Worm (Caenorhabditis elegans) whole organism, L4/young adult: ENCODE data around the gene Y57A10C.1.

Experiments
- W03F9.2 ChIP-seq: fragments of 150-350 bp; optimal IDR thresholded peaks from 2 replicates; lab custom pipeline; 2014; ENCODE audit warnings: missing biosample characterization, missing genetic modification characterization
- dao-5 ChIP-seq: sonication (generic microtip); optimal IDR thresholded peaks from 2 replicates; lab custom pipeline; 2016; ENCODE audit warnings: missing genotype, missing genetic modification characterization, moderate library complexity, missing compliant biosample characterization
- him-1 ChIP-seq: sonication (generic microtip); optimal IDR thresholded peaks from 2 replicates; lab custom pipeline; 2016; ENCODE audit warnings: missing genotype, missing genetic modification reagents, missing genetic modification characterization, missing compliant biosample characterization

The Y57A10C.1 gene

ce11 chrII:12394138-12394537 is 18.2 kb downstream of the Y57A10C.1 start:
- TF ChIP-seq W03F9.2 (tag; lab: Kevin White, UChicago), result no peak
- TF ChIP-seq dao-5 (tag; lab: Kevin White, UChicago), result no peak
- TF ChIP-seq him-1 (tag; lab: Kevin White, UChicago), result no peak

ce11 chrII:12393690-12394089 is 18.6 kb downstream of the Y57A10C.1 start, which contains the start of gene Y57A10B.7:
TSS of gene Y57A10B.7 (minus strand) at chrII:12393790.
- TF ChIP-seq dao-5 (tag; lab: Kevin White, UChicago) (no peak), him-1 (tag; lab: Kevin White, UChicago) (no peak)

- TF ChIP-seq him-1 (tag; lab: Kevin White, UChicago), result no peak
- no peak for TF ChIP-seq W03F9.2 (tag; lab: Kevin White, UChicago)
- TF ChIP-seq dao-5 (tag; lab: Kevin White, UChicago), result no peak
These were observed 22.5 kb downstream of the Y57A10C.1 start, which contains the start of gene Y57A10B.6 for ce11 chrII:12389783-12390182. TSS of gene Y57A10B.6 (plus strand) at chrII:12390083.

- TF ChIP-seq dao-5 (tag; lab: Kevin White, UChicago), result no peak
- no peak for TF ChIP-seq W03F9.2 (tag; lab: Kevin White, UChicago)
- no peak for TF ChIP-seq him-1 (tag; lab: Kevin White, UChicago)
These were observed 24.3 kb downstream of the Y57A10C.1 start, which contains the start of gene sre-41 for ce11 chrII:12387980-12388379. TSS of gene sre-41 (plus strand) at chrII:12388280.

ce11 chrII:12387487-12387886 is 24.8 kb downstream of the Y57A10C.1 start:
- TF ChIP-seq dao-5 (tag; lab: Kevin White, UChicago) (no peak), him-1 (tag; lab: Kevin White, UChicago) (no peak), W03F9.2 (tag; lab: Kevin White, UChicago) (no peak)

- TF ChIP-seq W03F9.2 (tag; lab: Kevin White, UChicago) (no peak), him-1 (tag; lab: Kevin White, UChicago) (no peak), dao-5 (tag; lab: Kevin White, UChicago) (no peak)
These were observed 25.5 kb downstream of the Y57A10C.1 start, which contains the start of gene sre-42 for ce11 chrII:12386781-12387180. TSS of gene sre-42 (minus strand) at chrII:12386881.

- no peak for TF ChIP-seq him-1 (tag; lab: Kevin White, UChicago)
- TF ChIP-seq dao-5 (tag; lab: Kevin White, UChicago), result no peak
These were observed 26.5 kb downstream of the Y57A10C.1 start for ce11 chrII:12385815-12386214.

ce11 chrII:12382625-12383562 is 29.4 kb downstream of the Y57A10C.1 start, which contains the start of gene btb-14:
TSS of gene btb-14 (plus strand) at chrII:12383463.
- TF ChIP-seq dao-5 (tag; lab: Kevin White, UChicago) (no peak), W03F9.2 (tag; lab: Kevin White, UChicago) (no peak), him-1 (tag; lab: Kevin White, UChicago) (peak; percentile 11)

- TF ChIP-seq W03F9.2 (tag; lab: Kevin White, UChicago), result no peak
- TF ChIP-seq him-1 (tag; lab: Kevin White, UChicago), result no peak
- no peak for TF ChIP-seq dao-5 (tag; lab: Kevin White, UChicago)
These were observed 31.4 kb downstream of the Y57A10C.1 start for ce11 chrII:12380888-12381287.

- TF ChIP-seq dao-5 (tag; lab: Kevin White, UChicago), result no peak
- TF ChIP-seq W03F9.2 (tag; lab: Kevin White, UChicago), result no peak
- no peak for TF ChIP-seq him-1 (tag; lab: Kevin White, UChicago)
These were observed 32.9 kb downstream of the Y57A10C.1 start, which contains the start of gene marc-5 for ce11 chrII:12379430-12379829. TSS of gene marc-5 (minus strand) at chrII:12379530.

- TF ChIP-seq W03F9.2 (tag; lab: Kevin White, UChicago), result no peak
- TF ChIP-seq dao-5 (tag; lab: Kevin White, UChicago), result no peak
- TF ChIP-seq him-1 (tag; lab: Kevin White, UChicago), result peak; percentile 12
These were observed 33.5 kb downstream of the Y57A10C.1 start for ce11 chrII:12378793-12379192.

ce11 chrII:12373921-12374320 is 38.4 kb downstream of the Y57A10C.1 start:
- TF ChIP-seq dao-5 (tag; lab: Kevin White, UChicago) (no peak), W03F9.2 (tag; lab: Kevin White, UChicago) (no peak), him-1 (tag; lab: Kevin White, UChicago) (no peak)

- TF ChIP-seq him-1 (tag; lab: Kevin White, UChicago) (no peak), dao-5 (tag; lab: Kevin White, UChicago) (no peak), W03F9.2 (tag; lab: Kevin White, UChicago) (no peak)
These were observed 43.1 kb downstream of the Y57A10C.1 start for ce11 chrII:12369202-12369601.
